Worm (Caenorhabditis elegans) whole organism, L2 larva: ENCODE results near the gene F55G7.3.

Experiments used
- C34F6.9 ChIP-seq: fragments of 150-350 bp; optimal IDR thresholded peaks from 2 replicates; lab custom pipeline; 2014; ENCODE audit warnings: missing biosample characterization, missing genetic modification characterization
- F13H6.1 ChIP-seq: sonication (generic microtip); optimal IDR thresholded peaks from 2 replicates; lab custom pipeline; 2016; ENCODE audit warnings: missing genetic modification characterization, missing compliant biosample characterization
- R02D3.7 ChIP-seq: fragments of 150-350 bp; optimal IDR thresholded peaks from 2 replicates; lab custom pipeline; 2014; ENCODE audit warnings: missing biosample characterization, missing genetic modification characterization
- Y55F3AM.14 ChIP-seq: fragments of 200-800 bp; sonication (Bioruptor generic); optimal IDR thresholded peaks from 2 replicates; lab custom pipeline; 2018; ENCODE audit warnings: mild to moderate bottlenecking, missing genetic modification characterization, missing compliant biosample characterization
- ZK546.5 ChIP-seq: sonication (generic microtip); optimal IDR thresholded peaks from 2 replicates; lab custom pipeline; 2017; ENCODE audit warnings: missing biosample characterization, missing genetic modification characterization
- alr-1 ChIP-seq: fragments of 150-350 bp; optimal IDR thresholded peaks from 2 replicates; lab custom pipeline; 2014; ENCODE audit warnings: missing biosample characterization, missing genetic modification characterization
- aly-2 ChIP-seq: fragments of 150-350 bp; optimal IDR thresholded peaks from 2 replicates; lab custom pipeline; 2014; ENCODE audit warnings: missing biosample characterization, missing genetic modification characterization
- ama-1 ChIP-seq: fragments of 150-350 bp; optimal IDR thresholded peaks from 2 replicates; lab custom pipeline; 2018; ENCODE audit warnings: inconsistent platforms
- blmp-1 ChIP-seq: sonication (generic microtip); optimal IDR thresholded peaks from 2 replicates; lab custom pipeline; 2017; ENCODE audit warnings: missing genetic modification characterization, mild to moderate bottlenecking, missing compliant biosample characterization, antibody characterized with exemption, moderate library complexity; ENCODE audit not compliant: insufficient read depth
- ceh-16 ChIP-seq: fragments of 150-350 bp; optimal IDR thresholded peaks from 2 replicates; lab custom pipeline; 2014; ENCODE audit warnings: missing biosample characterization, missing genetic modification characterization
- ceh-82 ChIP-seq: fragments of 150-350 bp; optimal IDR thresholded peaks from 2 replicates; lab custom pipeline; 2014; ENCODE audit warnings: missing biosample characterization, missing genetic modification characterization
- crh-2 ChIP-seq: sonication (generic microtip); optimal IDR thresholded peaks from 2 replicates; lab custom pipeline; 2017; ENCODE audit warnings: missing biosample characterization, missing genetic modification characterization
- dmd-4 ChIP-seq: sonication (generic microtip); optimal IDR thresholded peaks from 2 replicates; lab custom pipeline; 2017; ENCODE audit warnings: missing biosample characterization, missing genetic modification characterization
- egl-27 ChIP-seq: sonication (generic microtip); optimal IDR thresholded peaks from 3 replicates; lab custom pipeline; 2017; ENCODE audit warnings: missing biosample characterization, missing genetic modification reagents, missing genetic modification characterization
- elt-1 ChIP-seq: fragments of 150-350 bp; optimal IDR thresholded peaks from 2 replicates; lab custom pipeline; 2014; ENCODE audit warnings: missing biosample characterization, missing genetic modification characterization
- elt-3 ChIP-seq: sonication (generic microtip); optimal IDR thresholded peaks from 2 replicates; lab custom pipeline; 2017; ENCODE audit warnings: missing biosample characterization, missing genetic modification characterization
- fos-1 ChIP-seq: fragments of 150-350 bp; optimal IDR thresholded peaks from 2 replicates; lab custom pipeline; 2014; ENCODE audit warnings: missing biosample characterization, missing genetic modification characterization
- gmeb-1 ChIP-seq: fragments of 150-350 bp; optimal IDR thresholded peaks from 2 replicates; lab custom pipeline; 2014; ENCODE audit warnings: missing biosample characterization, missing genetic modification characterization
- lin-11 ChIP-seq: fragments of 150-350 bp; sonication (generic microtip); optimal IDR thresholded peaks from 2 replicates; lab custom pipeline; 2014; ENCODE audit warnings: missing biosample characterization, missing genetic modification characterization, inconsistent platforms, mixed read lengths
- lin-13 ChIP-seq: fragments of 150-350 bp; optimal IDR thresholded peaks from 2 replicates; lab custom pipeline; 2014; ENCODE audit warnings: missing biosample characterization, missing genetic modification reagents, missing genetic modification characterization
- lin-39 ChIP-seq: fragments of 150-350 bp; optimal IDR thresholded peaks from 2 replicates; lab custom pipeline; 2014; ENCODE audit warnings: missing biosample characterization, missing genetic modification reagents, missing genetic modification characterization
- lsy-2 ChIP-seq, 2 experiments: fragments of 150-350 bp in 1 of 2; sonication (generic microtip) in 1 of 2; optimal IDR thresholded peaks; 2 replicates each; lab custom pipeline; 2014 to 2017; ENCODE audit warnings: missing biosample characterization in 2 of 2, missing genetic modification characterization in 2 of 2
- mab-5 ChIP-seq: fragments of 150-350 bp; optimal IDR thresholded peaks from 2 replicates; lab custom pipeline; 2014; ENCODE audit warnings: missing biosample characterization, missing genetic modification characterization
- mbf-1 ChIP-seq: sonication (generic microtip); optimal IDR thresholded peaks from 2 replicates; lab custom pipeline; 2017; ENCODE audit warnings: missing biosample characterization, missing genetic modification characterization
- mdl-1 ChIP-seq, 2 experiments: fragments of 150-350 bp in 1 of 2; sonication (generic microtip) in 1 of 2; optimal IDR thresholded peaks; 2 replicates each; lab custom pipeline; 2017; ENCODE audit warnings: missing biosample characterization in 2 of 2, missing genetic modification characterization in 2 of 2
- nhr-10 ChIP-seq: sonication (generic microtip); optimal IDR thresholded peaks from 2 replicates; lab custom pipeline; 2017; ENCODE audit warnings: missing biosample characterization, missing genetic modification characterization
- nhr-11 ChIP-seq: fragments of 150-350 bp; optimal IDR thresholded peaks from 2 replicates; lab custom pipeline; 2014; ENCODE audit warnings: missing biosample characterization, missing genetic modification characterization
- nhr-12 ChIP-seq: fragments of 150-350 bp; optimal IDR thresholded peaks from 2 replicates; lab custom pipeline; 2014; ENCODE audit warnings: missing biosample characterization, missing genetic modification characterization
- nhr-129 ChIP-seq: fragments of 150-350 bp; optimal IDR thresholded peaks from 2 replicates; lab custom pipeline; 2014; ENCODE audit warnings: missing biosample characterization, missing genetic modification characterization
- nhr-21 ChIP-seq: fragments of 150-350 bp; optimal IDR thresholded peaks from 2 replicates; lab custom pipeline; 2014; ENCODE audit warnings: missing biosample characterization, missing genetic modification characterization
- nhr-23 ChIP-seq: fragments of 150-350 bp; optimal IDR thresholded peaks from 2 replicates; lab custom pipeline; 2014; ENCODE audit warnings: missing biosample characterization, missing genetic modification reagents, missing genetic modification characterization
- nhr-237 ChIP-seq: fragments of 150-350 bp; optimal IDR thresholded peaks from 2 replicates; lab custom pipeline; 2014; ENCODE audit warnings: missing biosample characterization, missing genetic modification characterization
- nhr-25 ChIP-seq: fragments of 150-350 bp; sonication (generic microtip); optimal IDR thresholded peaks from 3 replicates; lab custom pipeline; 2014; ENCODE audit warnings: missing biosample characterization, missing genetic modification characterization
- nhr-6 ChIP-seq: fragments of 150-350 bp; optimal IDR thresholded peaks from 2 replicates; lab custom pipeline; 2014; ENCODE audit warnings: missing biosample characterization, missing genetic modification characterization
- nhr-77 ChIP-seq: fragments of 150-350 bp; optimal IDR thresholded peaks from 2 replicates; lab custom pipeline; 2014; ENCODE audit warnings: missing biosample characterization, missing genetic modification characterization
- peb-1 ChIP-seq: fragments of 150-350 bp; optimal IDR thresholded peaks from 2 replicates; lab custom pipeline; 2014; ENCODE audit warnings: missing biosample characterization, missing genetic modification characterization
- sem-4 ChIP-seq: fragments of 150-350 bp; optimal IDR thresholded peaks from 2 replicates; lab custom pipeline; 2014; ENCODE audit warnings: missing biosample characterization, missing genetic modification reagents, missing genetic modification characterization
- skn-1 ChIP-seq: sonication (generic microtip); optimal IDR thresholded peaks from 2 replicates; lab custom pipeline; 2017; ENCODE audit warnings: missing biosample characterization, missing genetic modification characterization
- sma-3 ChIP-seq: sonication (generic microtip); optimal IDR thresholded peaks from 2 replicates; lab custom pipeline; 2016; ENCODE audit warnings: missing genetic modification reagents, missing genetic modification characterization, missing compliant biosample characterization
- sma-9 ChIP-seq, 2 experiments: fragments of 150-350 bp in 1 of 2; sonication (generic microtip) in 1 of 2; optimal IDR thresholded peaks; 2 replicates each; lab custom pipeline; 2014 to 2016; ENCODE audit warnings: missing genetic modification characterization in 2 of 2, mild to moderate bottlenecking in 1 of 2, missing biosample characterization in 1 of 2, missing compliant biosample characterization in 1 of 2, missing genetic modification reagents in 1 of 2, moderate library complexity in 1 of 2
- snpc-4 ChIP-seq: fragments of 150-350 bp; optimal IDR thresholded peaks from 2 replicates; lab custom pipeline; 2014; ENCODE audit warnings: missing biosample characterization, missing genetic modification characterization
- unc-39 ChIP-seq: fragments of 150-350 bp; optimal IDR thresholded peaks from 2 replicates; lab custom pipeline; 2014; ENCODE audit warnings: missing biosample characterization, missing genetic modification characterization
- unc-55 ChIP-seq: fragments of 150-350 bp; sonication (generic microtip); optimal IDR thresholded peaks from 3 replicates; lab custom pipeline; 2014; ENCODE audit warnings: missing biosample characterization, missing genetic modification reagents, missing genetic modification characterization
- unc-62 ChIP-seq: fragments of 150-350 bp; optimal IDR thresholded peaks from 2 replicates; lab custom pipeline; 2014; ENCODE audit warnings: missing biosample characterization, missing genetic modification reagents, missing genetic modification characterization
- zag-1 ChIP-seq: fragments of 150-350 bp; optimal IDR thresholded peaks from 2 replicates; lab custom pipeline; 2014; ENCODE audit warnings: missing biosample characterization, missing genetic modification characterization
- ztf-1 ChIP-seq: fragments of 200-800 bp; sonication (Bioruptor generic); conservative IDR thresholded peaks from 2 replicates; pipeline ENCODE4 v1.3.6; 2022; ENCODE audit warnings: missing genetic modification characterization, missing compliant biosample characterization
- ztf-11 ChIP-seq: sonication (generic microtip); optimal IDR thresholded peaks from 2 replicates; lab custom pipeline; 2017; ENCODE audit warnings: missing biosample characterization, missing genetic modification characterization
- ztf-4 ChIP-seq: fragments of 150-350 bp; optimal IDR thresholded peaks from 2 replicates; lab custom pipeline; 2014; ENCODE audit warnings: missing biosample characterization, missing genetic modification characterization

Gene F55G7.3

ce11 chrX:11938826-11939225 lies 3.0 kb downstream of the F55G7.3 start, which contains the start of gene F55G7.5:
Gene F55G7.5, minus strand, starts transcription at chrX:11938926.
- TF ChIP-seq F13H6.1 (tag; lab: Kevin White, UChicago), result no peak

- peak; percentile 98 for TF ChIP-seq mab-5 (tag; lab: Kevin White, UChicago)
- peak; percentile 93 for TF ChIP-seq lin-39 (tag; lab: Kevin White, UChicago)
- peak; percentile 77 for TF ChIP-seq elt-3 (tag; lab: Kevin White, UChicago)
- TF ChIP-seq mdl-1 (tag; optimal IDR thresholded peaks at IDR 0.05; lab: Kevin White, UChicago), result peak; percentile 90 to 92
- peak; percentile 99 for TF ChIP-seq sma-9 (GFP tag; optimal IDR thresholded peaks at IDR 0.05; lab: Kevin White, UChicago)
- TF ChIP-seq sma-9 (tag; optimal IDR thresholded peaks at IDR 0.05; lab: Kevin White, UChicago), result no peak
- peak; percentile 99 for TF ChIP-seq lin-13 (GFP tag; lab: Kevin White, UChicago)
- TF ChIP-seq ama-1, result peak; percentile 51
- peak; percentile 100 for TF ChIP-seq nhr-129
- TF ChIP-seq blmp-1 (tag; lab: Kevin White, UChicago), result peak; percentile 93
- peak; percentile 99 for TF ChIP-seq unc-55 (GFP tag; lab: Kevin White, UChicago)
- peak; percentile 99 for TF ChIP-seq nhr-6 (tag; lab: Kevin White, UChicago)
- TF ChIP-seq ZK546.5 (tag; lab: Kevin White, UChicago), result peak; percentile 71
- peak; percentile 70 for TF ChIP-seq nhr-12 (tag; lab: Kevin White, UChicago)
- peak; percentile 77 for TF ChIP-seq ztf-11
- TF ChIP-seq alr-1 (tag; lab: Kevin White, UChicago), result no peak
- no peak for TF ChIP-seq peb-1 (tag; lab: Kevin White, UChicago)
- no peak for TF ChIP-seq nhr-23 (tag; lab: Kevin White, UChicago)
- peak; percentile 98 for TF ChIP-seq C34F6.9 (tag; lab: Kevin White, UChicago)
- TF ChIP-seq crh-2 (tag; lab: Kevin White, UChicago), result peak; percentile 99
- peak; percentile 96 for TF ChIP-seq nhr-237 (tag; lab: Kevin White, UChicago)
- TF ChIP-seq ztf-1 (GFP tag; lab: Robert Waterston, UW), result 0 out of 2 replicates have a peak, but pooled peaks have one; percentile 55
- TF ChIP-seq skn-1, result peak; percentile 98
- peak; percentile 99 for TF ChIP-seq nhr-10 (tag; lab: Kevin White, UChicago)
- TF ChIP-seq R02D3.7 (tag; lab: Kevin White, UChicago), result peak; percentile 78
- TF ChIP-seq gmeb-1 (tag; lab: Kevin White, UChicago), result peak; percentile 97
- peak; percentile 100 for TF ChIP-seq nhr-21
- peak; percentile 91 for TF ChIP-seq ztf-4 (tag; lab: Kevin White, UChicago)
- no peak for TF ChIP-seq aly-2 (tag; lab: Kevin White, UChicago)
- peak; percentile 75 for TF ChIP-seq mbf-1
- TF ChIP-seq unc-62 (GFP tag; lab: Kevin White, UChicago), result peak; percentile 93
- peak; percentile 91 for TF ChIP-seq snpc-4 (tag; lab: Kevin White, UChicago)
- TF ChIP-seq F13H6.1 (tag; lab: Kevin White, UChicago), result peak; percentile 98
- TF ChIP-seq elt-1 (tag; lab: Kevin White, UChicago), result no peak
- peak; percentile 92 for TF ChIP-seq ceh-16 (tag; lab: Kevin White, UChicago)
- peak; percentile 98 for TF ChIP-seq fos-1 (tag; lab: Kevin White, UChicago)
- peak; percentile 95 to 97 for TF ChIP-seq lsy-2 (tag; optimal IDR thresholded peaks at IDR 0.05; lab: Kevin White, UChicago)
- TF ChIP-seq Y55F3AM.14 (GFP tag; lab: Kevin White, UChicago), result peak; percentile 92
- TF ChIP-seq dmd-4 (tag; lab: Kevin White, UChicago), result peak; percentile 75
- TF ChIP-seq egl-27 (tag; lab: Kevin White, UChicago), result peak; percentile 99
- TF ChIP-seq unc-39, result peak; percentile 89
- peak; percentile 97 for TF ChIP-seq sem-4
- TF ChIP-seq ceh-82 (tag; lab: Kevin White, UChicago), result peak; percentile 96
- peak; percentile 99 for TF ChIP-seq sma-3 (GFP tag; lab: Kevin White, UChicago)
- TF ChIP-seq lin-11, result peak; percentile 76
- peak; percentile 98 for TF ChIP-seq nhr-77 (tag; lab: Kevin White, UChicago)
- peak; percentile 62 for TF ChIP-seq nhr-11 (tag; lab: Kevin White, UChicago)
- TF ChIP-seq zag-1 (tag; lab: Kevin White, UChicago), result peak; percentile 96
- peak; percentile 98 for TF ChIP-seq nhr-25 (tag; lab: Kevin White, UChicago)
These were observed 4.4 kb downstream of the F55G7.3 start for ce11 chrX:11937343-11937935.
